Worm (Caenorhabditis elegans) whole organism, mixed stage, embryonic: ENCODE data around the gene smc-6.

ENCODE experiments used
- M03D4.4 ChIP-seq: sonication (generic microtip); optimal IDR thresholded peaks from 2 replicates; lab custom pipeline; 2017; ENCODE audit warnings: mild to moderate bottlenecking, missing genetic modification characterization, missing compliant biosample characterization
- blmp-1 ChIP-seq: fragments of 150-350 bp; optimal IDR thresholded peaks from 2 replicates; lab custom pipeline; 2014; ENCODE audit warnings: missing biosample characterization, missing genetic modification characterization
- ceh-39 ChIP-seq: fragments of 150-350 bp; optimal IDR thresholded peaks from 2 replicates; lab custom pipeline; 2014; ENCODE audit warnings: missing biosample characterization, missing genetic modification characterization
- ceh-83 ChIP-seq: fragments of 200-800 bp; sonication (Bioruptor generic); optimal IDR thresholded peaks from 2 replicates; lab custom pipeline; 2018; ENCODE audit warnings: mild to moderate bottlenecking, missing genetic modification characterization, missing compliant biosample characterization
- ces-1 ChIP-seq: fragments of 150-350 bp; optimal IDR thresholded peaks from 2 replicates; lab custom pipeline; 2014; ENCODE audit warnings: missing biosample characterization, missing genetic modification reagents, missing genetic modification characterization
- cnd-1 ChIP-seq: fragments of 200-800 bp; sonication (Bioruptor generic); optimal IDR thresholded peaks from 2 replicates; lab custom pipeline; 2018; ENCODE audit warnings: mild to moderate bottlenecking, missing genetic modification characterization, missing compliant biosample characterization
- drap-1 ChIP-seq: fragments of 200-800 bp; sonication (Bioruptor generic); optimal IDR thresholded peaks from 3 replicates; lab custom pipeline; 2018; ENCODE audit warnings: mild to moderate bottlenecking, missing genetic modification characterization, missing compliant biosample characterization
- elt-1 ChIP-seq: sonication (generic microtip); optimal IDR thresholded peaks from 2 replicates; lab custom pipeline; 2017; ENCODE audit warnings: missing genetic modification characterization, mild to moderate bottlenecking, missing compliant biosample characterization, antibody characterized with exemption, moderate library complexity, borderline replicate concordance; ENCODE audit not compliant: insufficient read depth
- elt-3 ChIP-seq: fragments of 150-350 bp; optimal IDR thresholded peaks from 2 replicates; lab custom pipeline; 2014; ENCODE audit warnings: missing biosample characterization, missing genetic modification characterization
- flh-1 ChIP-seq: fragments of 200-800 bp; sonication (Bioruptor generic); optimal IDR thresholded peaks from 2 replicates; lab custom pipeline; 2018; ENCODE audit warnings: mild to moderate bottlenecking, missing genetic modification characterization, moderate library complexity, missing compliant biosample characterization
- ham-2 ChIP-seq: fragments of 200-800 bp; sonication (Bioruptor generic); optimal IDR thresholded peaks from 2 replicates; lab custom pipeline; 2018; ENCODE audit warnings: mild to moderate bottlenecking, missing genetic modification characterization, missing compliant biosample characterization
- hlh-1 ChIP-seq: fragments of 150-350 bp; optimal IDR thresholded peaks from 2 replicates; lab custom pipeline; 2014; ENCODE audit warnings: missing biosample characterization, missing genetic modification reagents, missing genetic modification characterization
- lin-13 ChIP-seq: fragments of 150-350 bp; optimal IDR thresholded peaks from 2 replicates; lab custom pipeline; 2014; ENCODE audit warnings: missing biosample characterization, missing genetic modification characterization
- lsy-2 ChIP-seq: fragments of 150-350 bp; optimal IDR thresholded peaks from 2 replicates; lab custom pipeline; 2014; ENCODE audit warnings: missing biosample characterization, missing genetic modification characterization
- mab-5 ChIP-seq: fragments of 150-350 bp; optimal IDR thresholded peaks from 2 replicates; lab custom pipeline; 2014; ENCODE audit warnings: missing biosample characterization, missing genetic modification characterization
- mep-1 ChIP-seq: fragments of 150-350 bp; optimal IDR thresholded peaks from 2 replicates; lab custom pipeline; 2017; ENCODE audit warnings: missing biosample characterization, missing genetic modification reagents, missing genetic modification characterization, inconsistent platforms
- mls-2 ChIP-seq: sonication (generic microtip); optimal IDR thresholded peaks from 2 replicates; lab custom pipeline; 2016; ENCODE audit warnings: mild to moderate bottlenecking, missing genetic modification characterization, moderate library complexity, missing compliant biosample characterization
- nhr-2 ChIP-seq: fragments of 150-350 bp; optimal IDR thresholded peaks from 2 replicates; lab custom pipeline; 2014; ENCODE audit warnings: missing biosample characterization, missing genetic modification characterization
- nhr-237 ChIP-seq: fragments of 150-350 bp; optimal IDR thresholded peaks from 2 replicates; lab custom pipeline; 2014; ENCODE audit warnings: missing biosample characterization, missing genetic modification characterization
- nhr-28 ChIP-seq: fragments of 150-350 bp; optimal IDR thresholded peaks from 2 replicates; lab custom pipeline; 2014; ENCODE audit warnings: missing biosample characterization, missing genetic modification characterization
- pha-4 ChIP-seq: fragments of 150-350 bp; optimal IDR thresholded peaks from 2 replicates; lab custom pipeline; 2018; ENCODE audit warnings: missing biosample characterization, missing genetic modification reagents, missing genetic modification characterization
- sptf-1 ChIP-seq: sonication (generic microtip); optimal IDR thresholded peaks from 2 replicates; lab custom pipeline; 2017; ENCODE audit warnings: mild to moderate bottlenecking, missing genetic modification characterization, moderate library complexity, missing compliant biosample characterization
- tbx-8 ChIP-seq: fragments of 200-800 bp; sonication (Bioruptor generic); optimal IDR thresholded peaks from 2 replicates; lab custom pipeline; 2018; ENCODE audit warnings: mild to moderate bottlenecking, missing genetic modification characterization, moderate library complexity, missing compliant biosample characterization
- unc-120 ChIP-seq: sonication (generic microtip); optimal IDR thresholded peaks from 2 replicates; lab custom pipeline; 2017; ENCODE audit warnings: missing genetic modification characterization, missing compliant biosample characterization; ENCODE audit not compliant: poor library complexity, severe bottlenecking
- unc-39 ChIP-seq: fragments of 150-350 bp; optimal IDR thresholded peaks from 2 replicates; lab custom pipeline; 2014; ENCODE audit warnings: missing biosample characterization, missing genetic modification characterization
- unc-62 ChIP-seq: fragments of 150-350 bp; optimal IDR thresholded peaks from 2 replicates; lab custom pipeline; 2014; ENCODE audit warnings: missing biosample characterization, missing genetic modification reagents, missing genetic modification characterization
- zip-8 ChIP-seq: fragments of 150-350 bp; optimal IDR thresholded peaks from 2 replicates; lab custom pipeline; 2014; ENCODE audit warnings: missing biosample characterization, missing genetic modification characterization
- ztf-11 ChIP-seq: fragments of 150-350 bp; optimal IDR thresholded peaks from 2 replicates; lab custom pipeline; 2014; ENCODE audit warnings: missing biosample characterization, missing genetic modification characterization

Gene smc-6

DNA sequence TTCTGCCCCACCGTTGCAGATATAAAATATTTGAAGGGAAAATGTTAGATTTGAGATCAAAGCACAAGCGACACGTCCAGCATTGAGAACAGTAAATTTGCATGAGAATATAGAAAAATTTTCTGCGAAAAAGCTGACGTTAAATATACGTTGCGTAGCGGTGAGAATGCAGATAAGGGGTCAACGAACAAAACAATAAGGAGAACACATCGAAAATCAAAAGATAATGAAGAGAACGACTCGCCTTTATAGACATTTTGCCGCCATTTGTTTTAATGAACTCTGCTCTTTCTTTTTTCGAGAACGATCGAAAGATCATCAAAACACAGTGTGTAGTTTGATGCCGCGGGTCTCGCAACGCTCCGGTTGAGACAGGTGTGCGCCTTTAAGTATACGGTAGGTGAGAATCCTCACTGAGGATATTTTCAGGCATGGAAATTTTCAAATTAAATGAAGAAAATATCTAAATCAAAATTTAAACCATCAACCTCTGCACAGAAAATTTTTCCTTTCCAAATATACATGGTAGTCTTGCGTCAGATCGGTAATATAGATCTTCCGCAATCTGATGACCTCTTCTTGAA, 17.7 kb downstream of the smc-6 start:
- TF ChIP-seq nhr-237 (no peak), flh-1 (GFP tag; lab: Kevin White, UChicago) (no peak)

DNA sequence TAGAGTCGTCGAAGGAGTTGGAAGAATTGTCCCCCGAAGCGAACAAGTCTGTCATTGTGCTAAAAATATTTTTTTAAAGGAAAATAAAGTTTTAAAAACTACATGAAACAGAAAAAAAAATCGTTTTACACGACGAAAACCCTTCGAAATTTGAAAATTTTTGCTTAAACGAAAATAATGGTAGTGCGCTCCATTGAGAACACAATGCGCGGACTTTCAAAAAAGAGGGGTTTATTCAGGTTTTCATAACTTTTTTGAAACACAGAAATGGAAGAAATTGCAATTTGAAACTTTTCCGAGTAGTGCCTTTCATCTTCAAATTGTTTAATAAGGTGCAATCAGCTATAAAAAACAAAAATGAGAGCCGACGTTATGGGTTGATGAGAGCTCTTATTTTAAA, 21.2 kb downstream of the smc-6 start, which contains the start of gene npp-5:
Gene npp-5 (minus strand): TSS at position 59 of the 400 bp plus-strand sequence.
- no peak for TF ChIP-seq pha-4 (tag; lab: Kevin White, UChicago)
- TF ChIP-seq lsy-2 (tag; lab: Kevin White, UChicago) = peak; percentile 27

DNA sequence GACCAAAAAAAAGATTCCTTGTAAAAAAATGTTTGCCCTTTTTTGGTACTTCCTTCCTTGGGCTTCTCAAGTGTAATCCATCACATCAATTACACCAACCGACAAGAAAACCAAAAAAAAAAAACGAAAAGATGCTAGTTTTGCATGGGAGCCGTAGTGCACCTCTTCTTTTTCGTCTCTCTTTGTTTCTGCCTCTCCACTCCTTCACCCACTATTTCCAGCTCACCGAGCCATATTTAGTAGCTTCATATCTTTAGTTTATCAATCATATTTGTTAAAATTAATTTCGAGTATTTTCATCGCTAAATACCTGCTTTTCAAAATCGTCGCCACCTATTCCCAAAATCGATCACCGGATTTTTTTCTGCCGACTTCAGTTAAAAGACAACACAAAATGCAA, 22.2 kb downstream of the smc-6 start, which contains the start of gene F07A11.4:
Gene F07A11.4 (plus strand): TSS at position 301 of the 400 bp plus-strand sequence.
- TF ChIP-seq nhr-2 (tag; lab: Kevin White, UChicago) (no peak), zip-8 (tag; lab: Kevin White, UChicago) (no peak), ceh-39 (tag; lab: Kevin White, UChicago) (no peak), mab-5 (tag; lab: Kevin White, UChicago) (no peak), drap-1 (GFP tag; lab: Kevin White, UChicago) (no peak), unc-62 (GFP tag; lab: Kevin White, UChicago) (no peak), unc-120 (tag; lab: Kevin White, UChicago) (peak; percentile 12)

DNA sequence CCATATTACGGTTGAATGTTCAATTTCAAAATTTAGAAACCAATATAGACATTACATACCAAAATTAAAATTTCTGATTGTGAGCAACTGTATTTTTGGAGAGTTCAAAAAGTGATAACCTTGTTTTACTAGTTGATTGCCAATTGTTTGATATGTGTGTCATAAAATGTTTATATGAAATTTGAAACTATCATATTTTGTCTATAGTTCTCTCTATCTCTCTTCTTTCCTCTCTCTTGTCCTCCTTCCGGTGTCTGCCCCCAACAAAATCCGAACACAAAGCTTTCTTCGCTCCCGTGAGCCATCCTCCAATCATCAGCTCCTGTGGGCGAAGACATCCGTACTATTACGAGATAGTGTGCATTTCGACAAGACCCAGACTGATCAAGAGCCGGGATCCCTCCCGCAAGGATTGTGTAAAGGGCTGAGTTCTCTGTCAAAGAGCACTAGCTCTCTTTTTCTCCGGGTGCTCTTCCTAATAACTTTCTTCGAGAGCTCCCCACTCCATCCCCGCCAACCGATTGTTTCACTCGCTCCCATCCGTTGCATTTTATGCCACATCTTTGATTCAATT, 24.0 kb downstream of the smc-6 start:
- TF ChIP-seq cnd-1 (tag; lab: Kevin White, UChicago) (no peak), blmp-1 (no peak), pha-4 (tag; lab: Kevin White, UChicago) (no peak), unc-120 (tag; lab: Kevin White, UChicago) (peak; percentile 37), nhr-2 (tag; lab: Kevin White, UChicago) (no peak), ceh-39 (tag; lab: Kevin White, UChicago) (no peak), ceh-83 (no peak), drap-1 (GFP tag; lab: Kevin White, UChicago) (no peak), elt-3 (tag; lab: Kevin White, UChicago) (no peak), nhr-28 (tag; lab: Kevin White, UChicago) (no peak), unc-62 (GFP tag; lab: Kevin White, UChicago) (peak; percentile 4)

DNA sequence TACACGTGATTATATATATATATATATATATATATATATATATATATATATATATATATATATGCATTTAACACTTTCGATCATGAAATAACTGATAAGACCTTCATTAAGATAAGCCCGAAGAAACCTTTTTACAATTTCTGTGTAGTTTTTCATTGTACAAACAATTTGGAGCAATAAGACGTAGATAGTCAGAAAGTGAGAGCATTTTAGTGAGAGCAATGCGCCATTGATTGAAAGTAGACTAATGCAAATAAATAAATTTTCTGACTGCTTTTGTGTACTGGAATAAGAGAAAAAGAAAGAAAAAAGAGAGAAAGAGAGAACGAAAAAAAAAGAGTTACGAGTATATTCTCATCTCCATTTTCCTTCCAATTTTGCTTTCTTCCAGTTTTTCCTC, 26.1 kb downstream of the smc-6 start:
- TF ChIP-seq unc-62 (GFP tag; lab: Kevin White, UChicago) = no peak
- TF ChIP-seq nhr-2 (tag; lab: Kevin White, UChicago) = no peak
- no peak for TF ChIP-seq hlh-1 (tag; lab: Kevin White, UChicago)
- no peak for TF ChIP-seq ztf-11 (tag; lab: Kevin White, UChicago)
- no peak for TF ChIP-seq mep-1 (tag; lab: Kevin White, UChicago)
- TF ChIP-seq ces-1 (GFP tag; lab: Kevin White, UChicago) = no peak
- no peak for TF ChIP-seq cnd-1 (tag; lab: Kevin White, UChicago)
- TF ChIP-seq unc-120 (tag; lab: Kevin White, UChicago) = no peak
- TF ChIP-seq lsy-2 (tag; lab: Kevin White, UChicago) = no peak
- TF ChIP-seq tbx-8 (GFP tag; lab: Kevin White, UChicago) = no peak
- TF ChIP-seq sptf-1 (tag; lab: Kevin White, UChicago) = no peak
- TF ChIP-seq unc-39 (tag; lab: Kevin White, UChicago) = no peak
- TF ChIP-seq nhr-237 = no peak
- no peak for TF ChIP-seq M03D4.4 (tag; lab: Kevin White, UChicago)
- no peak for TF ChIP-seq mls-2 (tag; lab: Kevin White, UChicago)
- no peak for TF ChIP-seq flh-1 (GFP tag; lab: Kevin White, UChicago)
- no peak for TF ChIP-seq elt-3 (tag; lab: Kevin White, UChicago)
- no peak for TF ChIP-seq elt-1 (tag; lab: Kevin White, UChicago)
- TF ChIP-seq ceh-39 (tag; lab: Kevin White, UChicago) = no peak
- TF ChIP-seq ham-2 = no peak

DNA sequence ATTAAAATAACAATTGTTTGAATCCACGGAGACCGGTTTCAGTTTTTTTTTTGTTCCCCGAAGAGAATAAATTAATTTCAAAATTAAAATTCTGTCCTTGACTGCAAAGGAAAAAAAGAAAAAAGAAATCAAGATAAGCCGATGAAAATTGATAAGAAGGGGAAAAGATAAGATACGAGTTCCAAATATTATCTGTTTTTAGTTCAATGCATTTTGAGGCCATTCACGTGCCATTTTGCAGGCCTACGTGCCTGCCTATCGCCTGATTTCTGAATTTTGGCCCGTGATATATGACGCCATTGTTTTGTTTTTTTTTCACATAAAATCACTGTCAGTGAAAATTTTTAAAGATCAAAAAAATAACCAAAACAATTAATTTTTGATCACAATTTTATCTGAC, 32.9 kb downstream of the smc-6 start:
- TF ChIP-seq zip-8 (tag; lab: Kevin White, UChicago) = no peak
- TF ChIP-seq tbx-8 (GFP tag; lab: Kevin White, UChicago) = no peak
- TF ChIP-seq nhr-28 (tag; lab: Kevin White, UChicago) = no peak
- TF ChIP-seq elt-1 (tag; lab: Kevin White, UChicago) = peak; percentile 67
- no peak for TF ChIP-seq lin-13 (tag; lab: Kevin White, UChicago)
- peak; percentile 26 for TF ChIP-seq elt-3 (tag; lab: Kevin White, UChicago)
- TF ChIP-seq ztf-11 (tag; lab: Kevin White, UChicago) = no peak
- TF ChIP-seq blmp-1 = no peak
